Fruit fly (Drosophila melanogaster): ENCODE results near the gene COX7AL.

DNA sequence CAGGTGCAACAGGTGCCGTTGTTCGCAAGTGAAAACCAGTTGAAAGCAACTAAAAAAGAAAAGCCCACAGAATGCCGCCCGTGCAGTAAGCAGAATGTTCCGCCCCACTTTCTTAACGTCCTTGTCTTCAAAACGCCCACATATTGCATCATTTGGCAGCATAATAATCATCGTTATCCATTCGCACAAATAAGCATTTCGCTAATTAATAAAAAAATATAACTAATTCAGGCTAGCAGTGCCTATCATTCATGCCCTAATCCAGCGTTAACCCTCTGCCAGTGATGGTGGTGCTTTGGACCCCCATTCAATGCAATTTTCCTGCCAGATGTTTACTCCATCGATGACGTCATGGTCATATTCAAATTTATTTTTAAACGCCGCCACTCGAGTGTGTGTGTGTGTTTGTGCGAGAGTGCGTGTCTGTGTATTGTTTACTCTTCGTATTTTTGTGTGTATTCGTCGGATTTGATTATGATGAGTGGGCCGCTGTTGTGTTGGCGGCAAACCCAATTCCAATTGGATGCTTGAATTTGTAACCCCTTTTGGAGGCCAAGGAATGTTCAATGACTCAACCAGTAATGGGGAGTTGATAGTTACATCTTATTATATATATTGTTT is 14.0 kb downstream of the COX7AL start:
- TF ChIP-seq psq (optimal IDR thresholded peaks at IDR 0.05) (no peak), Dll (optimal IDR thresholded peaks at IDR 0.05) (no peak), usp (GFP tag; optimal IDR thresholded peaks at IDR 0.05) (no peak), CG8478 (optimal IDR thresholded peaks at IDR 0.05) (no peak)

Measured in whole organism.